Fruit fly (Drosophila melanogaster): ENCODE measurements around the gene Hers.

Hers gene

DNA sequence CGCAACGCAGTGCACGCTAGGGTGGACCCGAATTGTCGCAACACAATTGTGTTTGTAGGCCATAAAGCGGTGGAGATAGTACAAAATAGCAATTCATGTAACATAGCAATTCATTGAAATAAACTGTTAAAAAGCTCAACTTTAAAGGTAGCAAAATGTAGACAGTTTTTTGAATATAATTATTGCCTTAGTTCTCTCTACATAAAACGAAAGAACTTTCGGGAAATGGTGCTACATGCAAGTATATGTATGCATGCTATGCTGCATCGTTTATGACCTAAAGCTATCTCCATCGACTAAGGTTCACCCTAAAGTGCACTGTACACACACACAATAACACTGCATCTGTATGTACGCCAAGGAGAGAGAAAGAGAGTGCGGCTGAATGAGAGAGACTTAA lies 9.1 kb downstream of the Hers start (continued):
- TF ChIP-seq CG15601 (tag; optimal IDR thresholded peaks at IDR 0.05): peak; percentile 27
- no peak for TF ChIP-seq kay (GFP tag; optimal IDR thresholded peaks at IDR 0.05)
- TF ChIP-seq E2f2 (GFP tag; IDR thresholded peaks at IDR 0.05): peak; percentile 18; the same call in 1 of the 2 replicates

- TF ChIP-seq dmrt11E (tag; optimal IDR thresholded peaks at IDR 0.05): no peak
- TF ChIP-seq Pdp1 (GFP tag; optimal IDR thresholded peaks at IDR 0.05): peak in 1 of 2 experiments; percentile 29
- no peak for TF ChIP-seq CG2116 (GFP tag; optimal IDR thresholded peaks at IDR 0.05)
- TF ChIP-seq CG11085 (GFP tag; IDR thresholded peaks at IDR 0.05): no peak
- TF ChIP-seq CG6175 (GFP tag; IDR thresholded peaks at IDR 0.05): no peak
- TF ChIP-seq cg (GFP tag; optimal IDR thresholded peaks at IDR 0.05): no peak
- peak; percentile 92 for TF ChIP-seq CG8281 (tag; optimal IDR thresholded peaks at IDR 0.05)
These were observed 9.7 kb downstream of the Hers start for dm6 chrX:19875629-19876028.

DNA sequence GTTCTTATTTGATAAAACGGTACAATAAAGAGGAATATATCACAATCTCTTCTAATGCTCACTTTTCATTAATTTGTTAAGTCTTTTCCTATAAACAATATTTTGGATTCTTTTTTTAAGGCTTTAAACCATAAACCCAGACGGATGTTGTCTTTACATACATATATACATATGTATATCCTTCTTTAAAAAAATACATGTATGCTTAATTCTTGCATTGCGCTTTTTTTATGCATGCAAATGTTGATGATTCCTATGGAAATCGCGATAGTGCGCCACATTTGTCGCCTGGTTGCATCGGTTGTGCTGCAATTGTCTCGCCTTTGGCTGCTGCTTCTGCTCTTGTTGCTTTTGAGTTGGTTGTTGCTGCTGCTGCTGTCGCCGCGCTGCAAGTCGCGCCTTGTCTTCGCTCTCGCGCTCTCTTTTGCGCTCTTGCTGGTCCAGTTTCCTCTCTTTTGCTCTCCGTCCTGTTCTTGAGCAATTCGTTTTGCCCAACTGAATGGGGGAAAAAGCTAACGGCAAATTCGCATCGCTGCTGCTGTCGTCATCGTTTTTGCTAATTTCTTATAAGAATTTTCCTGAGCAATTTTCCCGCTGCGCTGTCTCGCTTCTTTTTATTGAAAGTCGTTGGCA lies 11.0 kb downstream of the Hers start:
- peak; percentile 46 for TF ChIP-seq CG7556 (GFP tag; optimal IDR thresholded peaks at IDR 0.05)
- no peak for TF ChIP-seq CG6813 (GFP tag; optimal IDR thresholded peaks at IDR 0.05)
- peak; percentile 65 for TF ChIP-seq CG18262 (tag; optimal IDR thresholded peaks at IDR 0.05)
- no peak for TF ChIP-seq Dbx (GFP tag; IDR thresholded peaks at IDR 0.05)
- peak; percentile 53 for TF ChIP-seq ATbp (GFP tag; optimal IDR thresholded peaks at IDR 0.05)
- peak; percentile 30 for TF ChIP-seq tio (GFP tag; optimal IDR thresholded peaks at IDR 0.05)
- peak; percentile 27 for TF ChIP-seq CG14710 (tag; optimal IDR thresholded peaks at IDR 0.05)
- peak; percentile 40 for TF ChIP-seq CoRest (tag; optimal IDR thresholded peaks at IDR 0.05)
- TF ChIP-seq Dad (GFP tag; optimal IDR thresholded peaks at IDR 0.05): no peak
- 0 out of 3 replicates have a peak, but pooled peaks have one; percentile 42 for TF ChIP-seq gce (GFP tag; IDR thresholded peaks at IDR 0.05)
- TF ChIP-seq CG11504 (tag; optimal IDR thresholded peaks at IDR 0.05): peak; percentile 56
- TF ChIP-seq Asciz (GFP tag; optimal IDR thresholded peaks at IDR 0.05): peak; percentile 35
- peak; percentile 57 for TF ChIP-seq Oli (tag; optimal IDR thresholded peaks at IDR 0.05)
- peak; percentile 53 for TF ChIP-seq CG31441 (GFP tag; IDR thresholded peaks at IDR 0.05)
- no peak for TF ChIP-seq CG2129 (GFP tag; IDR thresholded peaks at IDR 0.05; ENCODE audit: partially characterized antibody)
- TF ChIP-seq phol (tag; optimal IDR thresholded peaks at IDR 0.05): peak; percentile 55
- no peak for TF ChIP-seq cad (GFP tag; optimal IDR thresholded peaks at IDR 0.05)
- TF ChIP-seq Hsf (GFP tag; optimal IDR thresholded peaks at IDR 0.05): peak; percentile 28
- TF ChIP-seq CG2875 (GFP tag; optimal IDR thresholded peaks at IDR 0.05): peak; percentile 1
- peak; percentile 2 for TF ChIP-seq bcd (GFP tag; optimal IDR thresholded peaks at IDR 0.05)
- TF ChIP-seq bsh (GFP tag; optimal IDR thresholded peaks at IDR 0.05): peak; percentile 41 to 71
- 0 out of 3 replicates have a peak, but pooled peaks have one; percentile 10 for TF ChIP-seq so (GFP tag; IDR thresholded peaks at IDR 0.05)
- peak; percentile 0 for TF ChIP-seq nerfin-1 (tag; optimal IDR thresholded peaks at IDR 0.05)
- TF ChIP-seq Nf-YB (GFP tag; optimal IDR thresholded peaks at IDR 0.05): peak; percentile 16
- peak; percentile 80 for TF ChIP-seq Drgx (GFP tag; IDR thresholded peaks at IDR 0.05)
- TF ChIP-seq CG18619 (GFP tag; optimal IDR thresholded peaks at IDR 0.05): peak; percentile 17
- TF ChIP-seq prd (optimal IDR thresholded peaks at IDR 0.05): no peak
- 0 out of 3 replicates have a peak, but pooled peaks have one; percentile 17 for TF ChIP-seq prd (GFP tag; IDR thresholded peaks at IDR 0.05)
- peak; percentile 13 for TF ChIP-seq ewg (GFP tag; optimal IDR thresholded peaks at IDR 0.05)
- peak; percentile 25 for TF ChIP-seq CG9727 (GFP tag; optimal IDR thresholded peaks at IDR 0.05)
- no peak for TF ChIP-seq CG3995 (GFP tag; optimal IDR thresholded peaks at IDR 0.05)
- no peak for TF ChIP-seq tin (GFP tag; optimal IDR thresholded peaks at IDR 0.05)
- TF ChIP-seq CG12659 (GFP tag; optimal IDR thresholded peaks at IDR 0.05): peak; percentile 15
- no peak for TF ChIP-seq p53 (GFP tag; optimal IDR thresholded peaks at IDR 0.05)
- TF ChIP-seq row (GFP tag; IDR thresholded peaks at IDR 0.05): peak; percentile 49
- peak; percentile 1 for TF ChIP-seq Hr3 (GFP tag; optimal IDR thresholded peaks at IDR 0.05)
